Fruit fly (Drosophila melanogaster) whole organism, embryonic: ENCODE data around the gene CG43880.

Source experiments
- Abd-B ChIP-seq: fragments of 200-800 bp; sonication (Bioruptor generic); optimal IDR thresholded peaks from 2 replicates; lab custom pipeline; 2018; ENCODE audit warnings: missing biosample characterization, mild to moderate bottlenecking, missing genetic modification characterization, moderate library complexity
- CG10267 ChIP-seq: fragments of 200-800 bp; sonication (Bioruptor generic); optimal IDR thresholded peaks from 2 replicates; lab custom pipeline; 2018; ENCODE audit warnings: missing biosample characterization, mild to moderate bottlenecking, missing genetic modification characterization, moderate library complexity
- CG12104 ChIP-seq: fragments of 200-800 bp; sonication (Bioruptor generic); optimal IDR thresholded peaks from 3 replicates; lab custom pipeline; 2016; ENCODE audit warnings: missing biosample characterization, missing genetic modification characterization
- CG1233 ChIP-seq: fragments of 200-800 bp; sonication (Bioruptor generic); optimal IDR thresholded peaks from 4 replicates; lab custom pipeline; 2018; ENCODE audit warnings: missing biosample characterization, mild to moderate bottlenecking, missing genetic modification characterization
- CG16863 ChIP-seq: fragments of 200-800 bp; sonication (Bioruptor generic); optimal IDR thresholded peaks from 3 replicates; lab custom pipeline; 2016; ENCODE audit warnings: missing biosample characterization, missing genetic modification characterization
- CG17912 ChIP-seq: fragments of 200-800 bp; sonication (Bioruptor generic); optimal IDR thresholded peaks from 2 replicates; lab custom pipeline; 2018; ENCODE audit warnings: missing biosample characterization, mild to moderate bottlenecking, missing genetic modification characterization
- CG3065 ChIP-seq: fragments of 200-800 bp; sonication (Bioruptor generic); optimal IDR thresholded peaks from 2 replicates; lab custom pipeline; 2016; ENCODE audit warnings: missing biosample characterization, missing genetic modification characterization
- CG42726 ChIP-seq: fragments of 200-800 bp; sonication (Bioruptor generic); IDR thresholded peaks from 2 replicates; pipeline ENCODE4 v1.3.6; 2022; ENCODE audit warnings: missing biosample characterization, missing genetic modification characterization; ENCODE audit not compliant: partially characterized antibody
- CG4282 ChIP-seq: fragments of 200-800 bp; sonication (Bioruptor generic); optimal IDR thresholded peaks from 2 replicates; lab custom pipeline; 2016; ENCODE audit warnings: missing biosample characterization, missing genetic modification characterization
- CG4424 ChIP-seq: fragments of 200-800 bp; sonication (Bioruptor generic); optimal IDR thresholded peaks from 3 replicates; lab custom pipeline; 2016; ENCODE audit warnings: missing biosample characterization, missing genetic modification characterization
- CG6272 ChIP-seq: fragments of 200-800 bp; sonication (Bioruptor generic); IDR thresholded peaks from 2 replicates; pipeline ENCODE4 v1.3.6; 2022; ENCODE audit warnings: missing biosample characterization, missing genetic modification characterization
- CG6765 ChIP-seq: fragments of 200-800 bp; sonication (Bioruptor generic); optimal IDR thresholded peaks from 3 replicates; lab custom pipeline; 2017; ENCODE audit warnings: missing biosample characterization, mild to moderate bottlenecking, missing genetic modification characterization
- CG8924 ChIP-seq: fragments of 200-800 bp; optimal IDR thresholded peaks from 3 replicates; lab custom pipeline; 2019; ENCODE audit warnings: missing biosample characterization, mild to moderate bottlenecking, missing genetic modification characterization, moderate library complexity
- CG8944 ChIP-seq: fragments of 200-800 bp; sonication (Bioruptor generic); optimal IDR thresholded peaks from 3 replicates; lab custom pipeline; 2016; ENCODE audit warnings: missing biosample characterization, missing genetic modification characterization
- D19A ChIP-seq: fragments of 200-800 bp; optimal IDR thresholded peaks from 3 replicates; lab custom pipeline; 2019; ENCODE audit warnings: missing biosample characterization, mild to moderate bottlenecking, missing genetic modification characterization, moderate library complexity
- E2f2 ChIP-seq: fragments of 200-800 bp; sonication (Bioruptor generic); IDR thresholded peaks from 2 replicates; pipeline ENCODE4 v1.3.6; 2022; ENCODE audit warnings: missing biosample characterization, missing genetic modification characterization
- Elba2 ChIP-seq: fragments of 200-800 bp; sonication (Bioruptor generic); optimal IDR thresholded peaks from 3 replicates; lab custom pipeline; 2016; ENCODE audit warnings: missing biosample characterization, missing genetic modification characterization
- Fer2 ChIP-seq: fragments of 200-800 bp; sonication (Bioruptor generic); optimal IDR thresholded peaks from 2 replicates; lab custom pipeline; 2018; ENCODE audit warnings: missing biosample characterization, mild to moderate bottlenecking, missing genetic modification characterization, moderate library complexity
- Hand ChIP-seq: fragments of 200-800 bp; sonication (Bioruptor generic); optimal IDR thresholded peaks from 2 replicates; lab custom pipeline; 2017; ENCODE audit warnings: mild to moderate bottlenecking, missing biosample characterization, missing genetic modification reagents, missing genetic modification characterization
- Hey ChIP-seq: fragments of 200-800 bp; sonication (Bioruptor generic); optimal IDR thresholded peaks from 3 replicates; lab custom pipeline; 2018; ENCODE audit warnings: missing biosample characterization, mild to moderate bottlenecking, missing genetic modification characterization
- HmgD ChIP-seq: fragments of 200-800 bp; sonication (Bioruptor generic); optimal IDR thresholded peaks from 3 replicates; lab custom pipeline; 2016; ENCODE audit warnings: missing biosample characterization, missing genetic modification characterization
- Hr39 ChIP-seq: fragments of >200 bp; optimal IDR thresholded peaks from 2 replicates; lab custom pipeline; 2017
- Kr ChIP-seq: fragments of 200-800 bp; sonication (Bioruptor generic); optimal IDR thresholded peaks from 2 replicates; lab custom pipeline; 2017; ENCODE audit warnings: missing biosample characterization, mild to moderate bottlenecking, missing genetic modification characterization
- MESR4 ChIP-seq: fragments of 200-800 bp; sonication (Bioruptor generic); optimal IDR thresholded peaks from 2 replicates; lab custom pipeline; 2018; ENCODE audit warnings: missing biosample characterization, mild to moderate bottlenecking, missing genetic modification characterization, moderate library complexity
- Mes4 ChIP-seq: fragments of 200-800 bp; sonication (Bioruptor generic); optimal IDR thresholded peaks from 2 replicates; lab custom pipeline; 2016; ENCODE audit warnings: missing biosample characterization, missing genetic modification characterization
- Myb ChIP-seq: fragments of 200-800 bp; sonication (Bioruptor generic); optimal IDR thresholded peaks from 2 replicates; lab custom pipeline; 2016; ENCODE audit warnings: missing biosample characterization, missing genetic modification characterization
- NC2β ChIP-seq: fragments of 200-800 bp; sonication (Bioruptor generic); optimal IDR thresholded peaks from 2 replicates; lab custom pipeline; 2016; ENCODE audit warnings: missing biosample characterization, missing genetic modification characterization
- NFAT ChIP-seq: fragments of 200-800 bp; sonication (Bioruptor generic); IDR thresholded peaks from 2 replicates; pipeline ENCODE4 v1.3.6; 2022; ENCODE audit warnings: missing biosample characterization, missing genetic modification characterization
- Ptx1 ChIP-seq: fragments of 200-800 bp; sonication (Bioruptor generic); IDR thresholded peaks from 2 replicates; pipeline ENCODE4 v1.3.6; 2022; ENCODE audit warnings: missing biosample characterization, missing genetic modification characterization
- Sox100B ChIP-seq: fragments of 200-800 bp; sonication (Bioruptor generic); optimal IDR thresholded peaks from 3 replicates; lab custom pipeline; 2018; ENCODE audit warnings: missing biosample characterization, mild to moderate bottlenecking, missing genetic modification characterization
- Trl ChIP-seq, 3 experiments: fragments of >200 bp in 2 of 3; fragments of 200-800 bp in 1 of 3; sonication (Bioruptor generic) in 1 of 3; optimal IDR thresholded peaks; 2 replicates in 1 of 3; 3 replicates in 2 of 3; lab custom pipeline; 2016 to 2017; ENCODE audit warnings: missing biosample characterization in 1 of 3, missing genetic modification characterization in 1 of 3
- Xbp1 ChIP-seq: fragments of 200-800 bp; sonication (Bioruptor generic); optimal IDR thresholded peaks from 3 replicates; lab custom pipeline; 2016; ENCODE audit warnings: missing biosample characterization, mild to moderate bottlenecking, missing genetic modification characterization
- cato ChIP-seq: fragments of 200-800 bp; sonication (Bioruptor generic); optimal IDR thresholded peaks from 2 replicates; lab custom pipeline; 2016; ENCODE audit warnings: missing biosample characterization, missing genetic modification characterization, borderline replicate concordance
- crp ChIP-seq, 2 experiments: fragments of 200-800 bp; sonication (Bioruptor generic); optimal IDR thresholded peaks; 2 replicates in 1 of 2; 3 replicates in 1 of 2; lab custom pipeline; 2017; ENCODE audit warnings: missing biosample characterization in 2 of 2, missing genetic modification characterization in 2 of 2, mild to moderate bottlenecking in 1 of 2, moderate library complexity in 1 of 2
- emc ChIP-seq: fragments of 200-800 bp; sonication (Bioruptor generic); optimal IDR thresholded peaks from 2 replicates; lab custom pipeline; 2016; ENCODE audit warnings: missing biosample characterization, missing genetic modification characterization
- fd102C ChIP-seq: fragments of 200-800 bp; sonication (Bioruptor generic); optimal IDR thresholded peaks from 2 replicates; lab custom pipeline; 2018; ENCODE audit warnings: missing biosample characterization, mild to moderate bottlenecking, missing genetic modification characterization, moderate library complexity
- gem ChIP-seq: fragments of 200-800 bp; sonication (Bioruptor generic); optimal IDR thresholded peaks from 2 replicates; lab custom pipeline; 2019; ENCODE audit warnings: missing biosample characterization, mild to moderate bottlenecking, missing genetic modification characterization, moderate library complexity
- hb ChIP-seq: fragments of 200-800 bp; sonication (Bioruptor generic); IDR thresholded peaks from 3 replicates; pipeline ENCODE4 v1.3.6; 2022; ENCODE audit warnings: missing biosample characterization, missing genetic modification characterization; ENCODE audit not compliant: partially characterized antibody
- ind ChIP-seq: fragments of 200-800 bp; sonication (Bioruptor generic); optimal IDR thresholded peaks from 3 replicates; lab custom pipeline; 2016; ENCODE audit warnings: missing biosample characterization, missing genetic modification characterization
- nerfin-2 ChIP-seq: fragments of 200-800 bp; sonication (Bioruptor generic); IDR thresholded peaks from 2 replicates; pipeline ENCODE4 v1.3.6; 2022; ENCODE audit warnings: missing biosample characterization, missing genetic modification characterization; ENCODE audit not compliant: partially characterized antibody
- nmo ChIP-seq: fragments of 200-800 bp; sonication (Bioruptor generic); optimal IDR thresholded peaks from 2 replicates; lab custom pipeline; 2018; ENCODE audit warnings: missing biosample characterization, mild to moderate bottlenecking, missing genetic modification characterization, moderate library complexity
- pan ChIP-seq, 4 experiments: fragments of >200 bp in 3 of 4; fragments of 200-800 bp in 1 of 4; sonication (Bioruptor generic) in 1 of 4; optimal IDR thresholded peaks in 3 of 4; IDR thresholded peaks in 1 of 4; 2 replicates each; pipeline versions ENCODE4 v1.3.6 to Lab custom; 2017 to 2022; ENCODE audit warnings: missing biosample characterization in 2 of 4, missing genetic modification characterization in 2 of 4, mixed read lengths in 1 of 4
- sens ChIP-seq: fragments of 200-800 bp; sonication (Bioruptor generic); peaks from one replicate; lab custom pipeline; 2016; ENCODE audit warnings: missing biosample characterization, missing genetic modification characterization
- seq ChIP-seq: fragments of 200-800 bp; sonication (Bioruptor generic); IDR thresholded peaks from 2 replicates; pipeline ENCODE4 v1.3.6; 2022; ENCODE audit warnings: missing biosample characterization, missing genetic modification characterization
- shn ChIP-seq: fragments of 200-800 bp; sonication (Bioruptor generic); optimal IDR thresholded peaks from 3 replicates; lab custom pipeline; 2016; ENCODE audit warnings: missing biosample characterization, missing genetic modification characterization
- trh ChIP-seq: fragments of 200-800 bp; sonication (Bioruptor generic); optimal IDR thresholded peaks from 2 replicates; lab custom pipeline; 2016; ENCODE audit warnings: missing biosample characterization, missing genetic modification characterization
- vfl ChIP-seq: fragments of 200-800 bp; sonication (Bioruptor generic); optimal IDR thresholded peaks from 2 replicates; lab custom pipeline; 2016; ENCODE audit warnings: missing biosample characterization, missing genetic modification characterization
- zfh1 ChIP-seq: fragments of 200-800 bp; sonication (Bioruptor generic); IDR thresholded peaks from 3 replicates; pipeline ENCODE4 v1.3.6; 2022; ENCODE audit warnings: missing biosample characterization, missing genetic modification characterization

CG43880 gene

dm6 chr3L:7911765-7912556 is 34.2 kb downstream of the CG43880 start, which contains the start of the genes pbl and CG8281 (continued):
- TF ChIP-seq Hr39 (lab: Kevin White, UChicago) (no peak), CG4424 (GFP tag; lab: Kevin White, UChicago) (peak; percentile 23), ind (GFP tag; lab: Kevin White, UChicago) (peak; percentile 32), trh (GFP tag; lab: Kevin White, UChicago) (no peak), nerfin-2 (GFP tag; lab: Robert Waterston, UW) (peak; percentile 46; the same call in 1 of the 2 replicates), Myb (GFP tag; lab: Kevin White, UChicago) (peak; percentile 94), Abd-B (GFP tag; lab: Kevin White, UChicago) (peak; percentile 34), CG6272 (no peak), NC2β (GFP tag; lab: Kevin White, UChicago) (peak; percentile 48), D19A (tag; lab: Kevin White, UChicago) (no peak), Xbp1 (GFP tag; lab: Kevin White, UChicago) (peak; percentile 60), Mes4 (GFP tag; lab: Kevin White, UChicago) (peak; percentile 2), nmo (GFP tag; lab: Kevin White, UChicago) (peak; percentile 75), CG10267 (tag; lab: Kevin White, UChicago) (peak; percentile 63), Elba2 (no peak), NFAT (GFP tag; lab: Robert Waterston, UW) (peak; percentile 45; the same call in 1 of the 2 replicates), CG6765 (GFP tag; lab: Kevin White, UChicago) (peak; percentile 28), CG8924 (tag; lab: Kevin White, UChicago) (peak; percentile 58), HmgD (GFP tag; lab: Kevin White, UChicago) (no peak), CG8944 (GFP tag; lab: Kevin White, UChicago) (peak; percentile 27), CG16863 (peak; percentile 66), emc (GFP tag; lab: Kevin White, UChicago) (peak; percentile 35), Trl (optimal IDR thresholded peaks at IDR 0.05; lab: Kevin White, UChicago) (no peak), Trl (GFP tag; optimal IDR thresholded peaks at IDR 0.05; lab: Kevin White, UChicago) (no peak), CG3065 (GFP tag; lab: Kevin White, UChicago) (no peak), vfl (no peak), CG17912 (GFP tag; lab: Kevin White, UChicago) (no peak), CG42726 (GFP tag; lab: Robert Waterston, UW) (peak; percentile 60; the same call in 1 of the 2 replicates), Hand (no peak), zfh1 (GFP tag; lab: Robert Waterston, UW) (peak; percentile 68), seq (GFP tag; lab: Robert Waterston, UW) (0 out of 2 replicates have a peak, but pooled peaks have one; percentile 6), cato (GFP tag; lab: Kevin White, UChicago) (peak; percentile 25), Hey (no peak), hb (GFP tag; lab: Robert Waterston, UW) (peak; percentile 61; the same call in 2 of the 3 replicates), fd102C (GFP tag; lab: Kevin White, UChicago) (no peak), Fer2 (tag; lab: Kevin White, UChicago) (no peak), CG1233 (peak; percentile 29), CG4282 (GFP tag; lab: Kevin White, UChicago) (no peak), MESR4 (peak; percentile 99), pan (optimal IDR thresholded peaks at IDR 0.05; lab: Kevin White, UChicago) (no peak), pan (GFP tag; optimal IDR thresholded peaks at IDR 0.05 in 1 of 2, IDR thresholded peaks at IDR 0.05 in 1 of 2) (peak in 1 of 2 experiments; percentile 54), gem (tag; lab: Kevin White, UChicago) (peak; percentile 65), crp (GFP tag; optimal IDR thresholded peaks at IDR 0.05; lab: Kevin White, UChicago) (peak in 1 of 2 experiments; percentile 12), shn (GFP tag; lab: Kevin White, UChicago) (peak; percentile 20), Kr (GFP tag; lab: Kevin White, UChicago) (no peak), Sox100B (no peak), Ptx1 (GFP tag; lab: Robert Waterston, UW) (peak; percentile 46), sens (GFP tag; lab: Kevin White, UChicago) (peak; percentile 81), E2f2 (GFP tag; lab: Robert Waterston, UW) (peak; percentile 90), CG12104 (GFP tag; lab: Kevin White, UChicago) (peak; percentile 18)
